Fruit fly (Drosophila melanogaster): ENCODE measurements around the gene Raf.

Raf gene

dm6 chrX:2301613-2302522 lies 6.6 kb downstream of the Raf start (continued):
- TF ChIP-seq CG11695 (GFP tag; IDR thresholded peaks at IDR 0.05) (peak; percentile 89), CG11560 (tag; IDR thresholded peaks at IDR 0.05) (peak; percentile 66), CG12236 (GFP tag; optimal IDR thresholded peaks at IDR 0.05) (peak; percentile 68), CG32772 (GFP tag; IDR thresholded peaks at IDR 0.05) (peak; percentile 73), Myb (GFP tag; optimal IDR thresholded peaks at IDR 0.05) (peak; percentile 68), CG10654 (GFP tag; optimal IDR thresholded peaks at IDR 0.05) (peak; percentile 71), slou (GFP tag; optimal IDR thresholded peaks at IDR 0.05) (peak; percentile 18), CG32767 (GFP tag; IDR thresholded peaks at IDR 0.05) (peak; percentile 90), bbx (GFP tag; IDR thresholded peaks at IDR 0.05; ENCODE audit: partially characterized antibody) (no peak), pan (optimal IDR thresholded peaks at IDR 0.05) (no peak), pan (GFP tag; optimal IDR thresholded peaks at IDR 0.05 in 1 of 2, IDR thresholded peaks at IDR 0.05 in 1 of 2) (peak in 1 of 2 experiments; percentile 87), CG4328 (GFP tag; optimal IDR thresholded peaks at IDR 0.05) (peak; percentile 46), HLH3B (GFP tag; IDR thresholded peaks at IDR 0.05) (peak; percentile 81), CG17328 (GFP tag; IDR thresholded peaks at IDR 0.05) (peak; percentile 78; the same call in 1 of the 2 replicates), CG4820 (GFP tag; optimal IDR thresholded peaks at IDR 0.05) (peak; percentile 75), nerfin-1 (tag; optimal IDR thresholded peaks at IDR 0.05) (peak; percentile 81), Chrac-16 (GFP tag; optimal IDR thresholded peaks at IDR 0.05) (peak; percentile 75), row (GFP tag; IDR thresholded peaks at IDR 0.05) (peak; percentile 82), Mes4 (GFP tag; optimal IDR thresholded peaks at IDR 0.05) (peak; percentile 81), CG16779 (GFP tag; IDR thresholded peaks at IDR 0.05) (no peak), Mad (GFP tag; optimal IDR thresholded peaks at IDR 0.05) (peak; percentile 75), CG15011 (GFP tag; optimal IDR thresholded peaks at IDR 0.05) (peak; percentile 71), CG14860 (GFP tag; IDR thresholded peaks at IDR 0.05; ENCODE audit: partially characterized antibody) (no peak), tap (tag; optimal IDR thresholded peaks at IDR 0.05) (peak; percentile 81), HLH4C (GFP tag; IDR thresholded peaks at IDR 0.05; ENCODE audit: partially characterized antibody) (no peak), CoRest (tag; optimal IDR thresholded peaks at IDR 0.05) (peak; percentile 84), H15 (GFP tag; IDR thresholded peaks at IDR 0.05) (peak; percentile 76), caup (GFP tag; optimal IDR thresholded peaks at IDR 0.05; ENCODE audit: severe bottlenecking) (peak; percentile 81), CG8290 (GFP tag; optimal IDR thresholded peaks at IDR 0.05) (peak; percentile 47), CG8290 (tag; optimal IDR thresholded peaks at IDR 0.05) (peak in 1 of 2 experiments; percentile 85), Atf6 (GFP tag; IDR thresholded peaks at IDR 0.05) (peak; percentile 78), CG7928 (GFP tag; optimal IDR thresholded peaks at IDR 0.05) (peak; percentile 20), Opbp (GFP tag; IDR thresholded peaks at IDR 0.05; ENCODE audit: partially characterized antibody) (no peak), CG11247 (GFP tag; IDR thresholded peaks at IDR 0.05) (peak; percentile 66; the same call in 1 of the 2 replicates), ttk (GFP tag; IDR thresholded peaks at IDR 0.05) (peak; percentile 83), CG2678 (tag; optimal IDR thresholded peaks at IDR 0.05) (peak; percentile 89), nerfin-2 (GFP tag; IDR thresholded peaks at IDR 0.05; ENCODE audit: partially characterized antibody) (no peak), CG10565 (GFP tag; optimal IDR thresholded peaks at IDR 0.05) (no peak), Dad (GFP tag; optimal IDR thresholded peaks at IDR 0.05) (peak; percentile 75), Sox102F (GFP tag; optimal IDR thresholded peaks at IDR 0.05) (peak; percentile 83), mirr (GFP tag; optimal IDR thresholded peaks at IDR 0.05) (no peak), cato (GFP tag; optimal IDR thresholded peaks at IDR 0.05; ENCODE audit: borderline replicate concordance) (peak; percentile 50), CG18599 (GFP tag; optimal IDR thresholded peaks at IDR 0.05) (peak; percentile 86), insv (GFP tag; optimal IDR thresholded peaks at IDR 0.05) (peak in 1 of 2 experiments; percentile 22), CG12942 (GFP tag; optimal IDR thresholded peaks at IDR 0.05) (peak; percentile 79), CG7745 (tag; optimal IDR thresholded peaks at IDR 0.05) (no peak), CG15696 (tag; optimal IDR thresholded peaks at IDR 0.05) (peak; percentile 47), CG6765 (GFP tag; optimal IDR thresholded peaks at IDR 0.05) (peak; percentile 47)
